Fruit fly (Drosophila melanogaster): Measurements from ENCODE around the gene CG15385.

CG15385 gene

DNA sequence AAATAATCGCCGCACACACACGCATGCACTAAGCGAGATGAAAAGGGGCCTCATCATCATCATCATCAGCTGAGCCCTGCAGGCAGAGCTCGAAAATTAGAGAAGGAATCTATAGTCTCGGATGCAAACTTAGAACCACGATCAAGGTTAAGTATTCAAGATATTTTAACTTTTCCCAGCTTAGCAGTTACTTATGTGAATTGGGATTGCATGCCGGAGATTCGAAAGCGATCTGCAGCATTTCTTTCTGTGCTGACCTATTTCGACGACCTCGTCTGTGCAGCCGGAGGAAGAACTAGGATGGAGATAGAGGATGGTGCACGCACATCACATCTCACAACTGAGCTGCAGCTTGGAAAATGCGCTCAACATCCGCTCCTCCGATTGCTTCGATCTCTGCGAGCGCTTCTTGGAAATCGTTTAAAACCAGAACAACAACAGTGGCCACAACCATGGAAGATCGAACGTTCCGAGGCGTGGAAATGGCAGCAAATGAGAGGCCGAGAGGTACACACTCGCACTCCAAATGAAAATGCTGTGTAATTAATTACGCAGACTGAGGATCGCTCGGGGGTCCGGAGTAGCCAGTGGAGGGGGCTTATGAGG is 29.5 kb downstream of the CG15385 start (continued):
- TF ChIP-seq CG7786 (GFP tag; optimal IDR thresholded peaks at IDR 0.05) = peak; percentile 73
- no peak for TF ChIP-seq wdn (GFP tag; IDR thresholded peaks at IDR 0.05)
- peak in 1 of 2 experiments; percentile 59 for TF ChIP-seq eve (GFP tag; optimal IDR thresholded peaks at IDR 0.05)
- TF ChIP-seq Fer1 (GFP tag; optimal IDR thresholded peaks at IDR 0.05) = no peak
- no peak for TF ChIP-seq Dp (GFP tag; optimal IDR thresholded peaks at IDR 0.05)
- TF ChIP-seq CG11695 (GFP tag; IDR thresholded peaks at IDR 0.05) = peak; percentile 56; the same call in 2 of the 3 replicates
- TF ChIP-seq Sry-δ (GFP tag; optimal IDR thresholded peaks at IDR 0.05) = peak; percentile 7
- TF ChIP-seq CkIIα-i1 (GFP tag; IDR thresholded peaks at IDR 0.05) = no peak
- peak; percentile 22 for TF ChIP-seq Mad (GFP tag; optimal IDR thresholded peaks at IDR 0.05)
- no peak for TF ChIP-seq CG9817 (tag; optimal IDR thresholded peaks at IDR 0.05)
- TF ChIP-seq Nf-YB (GFP tag; optimal IDR thresholded peaks at IDR 0.05) = peak; percentile 45
- peak; percentile 66 for TF ChIP-seq Antp (GFP tag; optimal IDR thresholded peaks at IDR 0.05)
- peak; percentile 41 for TF ChIP-seq CG12155 (GFP tag; optimal IDR thresholded peaks at IDR 0.05)
- TF ChIP-seq CG9727 (GFP tag; optimal IDR thresholded peaks at IDR 0.05) = peak; percentile 92
- no peak for TF ChIP-seq disco-r (GFP tag; optimal IDR thresholded peaks at IDR 0.05)
- no peak for TF ChIP-seq CG34224 (GFP tag; IDR thresholded peaks at IDR 0.05; ENCODE audit: partially characterized antibody)
- no peak for TF ChIP-seq ttk (GFP tag; IDR thresholded peaks at IDR 0.05)
- TF ChIP-seq Pdp1 (GFP tag; optimal IDR thresholded peaks at IDR 0.05) = peak; percentile 45 to 49
- no peak; the same call in 1 of the 2 replicates for TF ChIP-seq esg (GFP tag; conservative IDR thresholded peaks at IDR 0.05)
- peak; percentile 51 for TF ChIP-seq az2 (GFP tag; optimal IDR thresholded peaks at IDR 0.05)
- peak; percentile 75 for TF ChIP-seq vvl (GFP tag; IDR thresholded peaks at IDR 0.05)
- 0 out of 2 replicates have a peak, but pooled peaks have one; percentile 25 for TF ChIP-seq peb (GFP tag; IDR thresholded peaks at IDR 0.05)
- TF ChIP-seq bigmax (GFP tag; optimal IDR thresholded peaks at IDR 0.05) = no peak
- no peak for TF ChIP-seq slbo (GFP tag; IDR thresholded peaks at IDR 0.05)
- no peak for TF ChIP-seq fru (optimal IDR thresholded peaks at IDR 0.05)
- TF ChIP-seq CG11085 (GFP tag; IDR thresholded peaks at IDR 0.05) = no peak
- TF ChIP-seq HHEX (GFP tag; optimal IDR thresholded peaks at IDR 0.05) = no peak
- no peak for TF ChIP-seq wek (GFP tag; optimal IDR thresholded peaks at IDR 0.05)
- no peak for TF ChIP-seq Opbp (GFP tag; IDR thresholded peaks at IDR 0.05; ENCODE audit: partially characterized antibody)
- TF ChIP-seq CG1233 (GFP tag; optimal IDR thresholded peaks at IDR 0.05) = peak; percentile 62
- no peak for TF ChIP-seq CG6854 (GFP tag; optimal IDR thresholded peaks at IDR 0.05)
- TF ChIP-seq CG2889 (GFP tag; IDR thresholded peaks at IDR 0.05) = no peak
- TF ChIP-seq cato (GFP tag; optimal IDR thresholded peaks at IDR 0.05; ENCODE audit: borderline replicate concordance) = peak; percentile 25
- peak; percentile 65 for TF ChIP-seq unpg (GFP tag; optimal IDR thresholded peaks at IDR 0.05)
- peak; percentile 21 for TF ChIP-seq Dad (GFP tag; optimal IDR thresholded peaks at IDR 0.05)
- TF ChIP-seq NK7.1 (GFP tag; optimal IDR thresholded peaks at IDR 0.05) = peak; percentile 31
- TF ChIP-seq Blimp-1 (GFP tag; optimal IDR thresholded peaks at IDR 0.05) = peak; percentile 33
- TF ChIP-seq sc (optimal IDR thresholded peaks at IDR 0.05) = no peak
- TF ChIP-seq sc (GFP tag; optimal IDR thresholded peaks at IDR 0.05) = peak; percentile 52
- TF ChIP-seq fd96Cb (tag; optimal IDR thresholded peaks at IDR 0.05) = peak; percentile 71
- TF ChIP-seq CG3726 (GFP tag; IDR thresholded peaks at IDR 0.05) = peak; percentile 56; the same call in 2 of the 3 replicates
- peak; percentile 67 for TF ChIP-seq CHES-1-like (GFP tag; optimal IDR thresholded peaks at IDR 0.05)
- TF ChIP-seq Ada2b (GFP tag; IDR thresholded peaks at IDR 0.05) = peak; percentile 18; the same call in 1 of the 2 replicates
- TF ChIP-seq CG2116 (GFP tag; optimal IDR thresholded peaks at IDR 0.05) = peak; percentile 23
- TF ChIP-seq Hmx (GFP tag; optimal IDR thresholded peaks at IDR 0.05) = no peak
- no peak for TF ChIP-seq Kr (GFP tag; optimal IDR thresholded peaks at IDR 0.05)
- peak; percentile 65 for TF ChIP-seq aop (GFP tag; IDR thresholded peaks at IDR 0.05)
- TF ChIP-seq stwl (tag; optimal IDR thresholded peaks at IDR 0.05) = peak; percentile 57
- peak; percentile 64 for TF ChIP-seq row (GFP tag; IDR thresholded peaks at IDR 0.05)
- TF ChIP-seq Ets65A (GFP tag) = peak; percentile 95
- TF ChIP-seq z (GFP tag; IDR thresholded peaks at IDR 0.05) = no peak
